Fruit fly (Drosophila melanogaster) whole organism, prepupa: ENCODE measurements around the gene Antdh.

ENCODE experiments used
- CG10631 ChIP-seq: fragments of 200-800 bp; sonication (Bioruptor generic); optimal IDR thresholded peaks from 2 replicates; lab custom pipeline; 2016; ENCODE audit warnings: missing biosample characterization, missing genetic modification characterization
- CG10669 ChIP-seq: fragments of 200-800 bp; sonication (Bioruptor generic); optimal IDR thresholded peaks from 3 replicates; lab custom pipeline; 2018; ENCODE audit warnings: missing biosample characterization, mild to moderate bottlenecking, missing genetic modification characterization, moderate library complexity
- CG11294 ChIP-seq: fragments of 200-800 bp; sonication (Bioruptor generic); IDR thresholded peaks from 2 replicates; pipeline ENCODE4 v1.3.6; 2022; ENCODE audit warnings: missing biosample characterization, missing genetic modification characterization
- CG11762 ChIP-seq: fragments of 200-800 bp; sonication (Bioruptor generic); optimal IDR thresholded peaks from 3 replicates; lab custom pipeline; 2016; ENCODE audit warnings: missing biosample characterization, missing genetic modification characterization; ENCODE audit not compliant: insufficient read depth
- CG11902 ChIP-seq: fragments of 200-800 bp; sonication (Bioruptor generic); optimal IDR thresholded peaks from 3 replicates; lab custom pipeline; 2016; ENCODE audit warnings: missing biosample characterization, missing genetic modification characterization
- CG15336 ChIP-seq: fragments of 200-800 bp; sonication (Bioruptor generic); IDR thresholded peaks from 2 replicates; pipeline ENCODE4 v1.3.6; 2022; ENCODE audit warnings: missing biosample characterization, missing genetic modification characterization
- CG1621 ChIP-seq: fragments of 200-800 bp; sonication (Bioruptor generic); optimal IDR thresholded peaks from 3 replicates; lab custom pipeline; 2018; ENCODE audit warnings: missing biosample characterization, mild to moderate bottlenecking, missing genetic modification characterization
- CG31627 ChIP-seq: fragments of 200-800 bp; sonication (Bioruptor generic); optimal IDR thresholded peaks from 3 replicates; lab custom pipeline; 2016; ENCODE audit warnings: missing biosample characterization, missing genetic modification characterization
- CG34406 ChIP-seq: fragments of 200-800 bp; sonication (Bioruptor generic); optimal IDR thresholded peaks from 3 replicates; lab custom pipeline; 2016; ENCODE audit warnings: missing biosample characterization, missing genetic modification characterization
- CG4318 ChIP-seq: fragments of 200-800 bp; sonication (Bioruptor generic); optimal IDR thresholded peaks from 3 replicates; lab custom pipeline; 2017; ENCODE audit warnings: missing biosample characterization, mild to moderate bottlenecking, missing genetic modification characterization
- CG6163 ChIP-seq: fragments of 200-800 bp; sonication (Bioruptor generic); IDR thresholded peaks from 3 replicates; pipeline ENCODE4 v1.3.6; 2022; ENCODE audit warnings: missing biosample characterization, missing genetic modification characterization
- CG6276 ChIP-seq: fragments of 200-800 bp; sonication (Bioruptor generic); optimal IDR thresholded peaks from 2 replicates; lab custom pipeline; 2017; ENCODE audit warnings: missing biosample characterization, mild to moderate bottlenecking, missing genetic modification characterization
- CG6792 ChIP-seq: fragments of 200-800 bp; sonication (Bioruptor generic); optimal IDR thresholded peaks from 3 replicates; lab custom pipeline; 2016; ENCODE audit warnings: missing biosample characterization, missing genetic modification characterization
- CG6808 ChIP-seq: fragments of 200-800 bp; sonication (Bioruptor generic); optimal IDR thresholded peaks from 3 replicates; lab custom pipeline; 2017; ENCODE audit warnings: missing biosample characterization, missing genetic modification characterization, mild to moderate bottlenecking, moderate library complexity, missing genetic modification reagents
- CG6854 ChIP-seq: fragments of 200-800 bp; sonication (Bioruptor generic); optimal IDR thresholded peaks from 2 replicates; lab custom pipeline; 2017; ENCODE audit warnings: missing biosample characterization, mild to moderate bottlenecking, missing genetic modification characterization
- CG7368 ChIP-seq: fragments of 200-800 bp; sonication (Bioruptor generic); optimal IDR thresholded peaks from 3 replicates; lab custom pipeline; 2016; ENCODE audit warnings: missing biosample characterization, missing genetic modification characterization
- CG8119 ChIP-seq: fragments of 200-800 bp; sonication (Bioruptor generic); IDR thresholded peaks from 3 replicates; pipeline ENCODE4 v1.3.6; 2022; ENCODE audit warnings: missing biosample characterization, missing genetic modification characterization
- CG8632 ChIP-seq: fragments of 200-800 bp; sonication (Bioruptor generic); optimal IDR thresholded peaks from 3 replicates; lab custom pipeline; 2016; ENCODE audit warnings: missing biosample characterization, missing genetic modification characterization
- CG9139 ChIP-seq: fragments of 200-800 bp; sonication (Bioruptor generic); optimal IDR thresholded peaks from 3 replicates; lab custom pipeline; 2017; ENCODE audit warnings: missing biosample characterization, mild to moderate bottlenecking, missing genetic modification characterization
- Eip75B ChIP-seq: fragments of 200-800 bp; sonication (Bioruptor generic); optimal IDR thresholded peaks from 3 replicates; lab custom pipeline; 2016; ENCODE audit warnings: missing biosample characterization, missing genetic modification characterization
- Eip78C ChIP-seq: fragments of 200-800 bp; sonication (Bioruptor generic); peaks from one replicate; lab custom pipeline; 2016; ENCODE audit warnings: missing biosample characterization, missing genetic modification characterization
- Ets21C ChIP-seq: fragments of 200-800 bp; sonication (Bioruptor generic); optimal IDR thresholded peaks from 3 replicates; lab custom pipeline; 2016; ENCODE audit warnings: missing biosample characterization, missing genetic modification characterization
- Ets96B ChIP-seq: fragments of 200-800 bp; optimal IDR thresholded peaks from 2 replicates; lab custom pipeline; 2019; ENCODE audit warnings: missing biosample characterization, mild to moderate bottlenecking, missing genetic modification characterization, moderate library complexity
- Gug ChIP-seq: fragments of 200-800 bp; sonication (Bioruptor generic); IDR thresholded peaks from 2 replicates; pipeline ENCODE4 v1.3.6; 2022; ENCODE audit warnings: missing biosample characterization, missing genetic modification characterization
- Hr38 ChIP-seq: sonication (Bioruptor generic); optimal IDR thresholded peaks from 2 replicates; lab custom pipeline; 2016; ENCODE audit warnings: missing biosample characterization, missing genetic modification characterization
- Hr39 ChIP-seq: fragments of 200-800 bp; sonication (Bioruptor generic); optimal IDR thresholded peaks from 2 replicates; lab custom pipeline; 2016; ENCODE audit warnings: missing biosample characterization, missing genetic modification characterization
- Hr4 ChIP-seq: fragments of 200-800 bp; sonication (Bioruptor generic); optimal IDR thresholded peaks from 3 replicates; lab custom pipeline; 2016; ENCODE audit warnings: missing biosample characterization, missing genetic modification characterization
- Met ChIP-seq: fragments of 200-800 bp; sonication (Bioruptor generic); optimal IDR thresholded peaks from 3 replicates; lab custom pipeline; 2016; ENCODE audit warnings: missing biosample characterization, missing genetic modification characterization
- Smox ChIP-seq: fragments of 200-800 bp; sonication (Bioruptor generic); optimal IDR thresholded peaks from 3 replicates; lab custom pipeline; 2016; ENCODE audit warnings: missing biosample characterization, missing genetic modification characterization
- Sox102F ChIP-seq: fragments of 200-800 bp; sonication (Bioruptor generic); optimal IDR thresholded peaks from 2 replicates; lab custom pipeline; 2016; ENCODE audit warnings: missing biosample characterization, mild to moderate bottlenecking, missing genetic modification characterization
- Sox14 ChIP-seq: fragments of 200-800 bp; sonication (Bioruptor generic); optimal IDR thresholded peaks from 3 replicates; lab custom pipeline; 2016; ENCODE audit warnings: missing biosample characterization, missing genetic modification characterization
- Sox15 ChIP-seq: fragments of 200-800 bp; sonication (Bioruptor generic); optimal IDR thresholded peaks from 3 replicates; lab custom pipeline; 2016; ENCODE audit warnings: missing biosample characterization, missing genetic modification characterization
- acj6 ChIP-seq: fragments of 200-800 bp; sonication (Bioruptor generic); optimal IDR thresholded peaks from 3 replicates; lab custom pipeline; 2016; ENCODE audit warnings: missing biosample characterization, missing genetic modification characterization
- cyc ChIP-seq: fragments of 200-800 bp; sonication (Bioruptor generic); optimal IDR thresholded peaks from 3 replicates; lab custom pipeline; 2016; ENCODE audit warnings: missing biosample characterization, missing genetic modification characterization
- dac ChIP-seq: fragments of 200-800 bp; sonication (Bioruptor generic); optimal IDR thresholded peaks from 2 replicates; lab custom pipeline; 2017; ENCODE audit warnings: missing biosample characterization, mild to moderate bottlenecking, missing genetic modification characterization
- dsx ChIP-seq: fragments of 200-800 bp; optimal IDR thresholded peaks from 3 replicates; lab custom pipeline; 2019; ENCODE audit warnings: missing biosample characterization, mild to moderate bottlenecking, missing genetic modification characterization, moderate library complexity; ENCODE audit not compliant: poor library complexity, severe bottlenecking
- eg ChIP-seq: fragments of 200-800 bp; sonication (Bioruptor generic); IDR thresholded peaks from 3 replicates; pipeline ENCODE4 v1.3.6; 2022; ENCODE audit warnings: missing biosample characterization, missing genetic modification characterization
- esn ChIP-seq: fragments of 200-800 bp; sonication (Bioruptor generic); optimal IDR thresholded peaks from 2 replicates; lab custom pipeline; 2016; ENCODE audit warnings: missing biosample characterization, mild to moderate bottlenecking, missing genetic modification characterization, moderate library complexity
- fd85E ChIP-seq: fragments of 200-800 bp; sonication (Bioruptor generic); optimal IDR thresholded peaks from 3 replicates; lab custom pipeline; 2016; ENCODE audit warnings: missing biosample characterization, missing genetic modification characterization
- net ChIP-seq: fragments of 200-800 bp; sonication (Bioruptor generic); optimal IDR thresholded peaks from 3 replicates; lab custom pipeline; 2016; ENCODE audit warnings: missing biosample characterization, missing genetic modification characterization
- pdm3 ChIP-seq: fragments of 200-800 bp; sonication (Bioruptor generic); optimal IDR thresholded peaks from 3 replicates; lab custom pipeline; 2016; ENCODE audit warnings: missing biosample characterization, missing genetic modification characterization
- salr ChIP-seq, 2 experiments: fragments of 200-800 bp; sonication (Bioruptor generic); optimal IDR thresholded peaks; 3 replicates each; lab custom pipeline; 2016 to 2018; ENCODE audit warnings: missing biosample characterization in 2 of 2, missing genetic modification characterization in 2 of 2, mild to moderate bottlenecking in 1 of 2
- spab ChIP-seq: fragments of 200-800 bp; sonication (Bioruptor generic); optimal IDR thresholded peaks from 2 replicates; lab custom pipeline; 2017; ENCODE audit warnings: missing biosample characterization, mild to moderate bottlenecking, missing genetic modification characterization, missing genetic modification reagents
- ss ChIP-seq, 2 experiments: fragments of 200-800 bp; sonication (Bioruptor generic); optimal IDR thresholded peaks; 2 replicates in 1 of 2; 3 replicates in 1 of 2; lab custom pipeline; 2017 to 2018; ENCODE audit warnings: mild to moderate bottlenecking in 2 of 2, missing biosample characterization in 2 of 2, missing genetic modification characterization in 2 of 2, moderate library complexity in 1 of 2
- topi ChIP-seq: fragments of 200-800 bp; sonication (Bioruptor generic); optimal IDR thresholded peaks from 3 replicates; lab custom pipeline; 2016; ENCODE audit warnings: missing biosample characterization, missing genetic modification characterization
- vri ChIP-seq: fragments of 200-800 bp; sonication (Bioruptor generic); optimal IDR thresholded peaks from 3 replicates; lab custom pipeline; 2016; ENCODE audit warnings: missing biosample characterization, mild to moderate bottlenecking, missing genetic modification characterization

Gene Antdh

DNA sequence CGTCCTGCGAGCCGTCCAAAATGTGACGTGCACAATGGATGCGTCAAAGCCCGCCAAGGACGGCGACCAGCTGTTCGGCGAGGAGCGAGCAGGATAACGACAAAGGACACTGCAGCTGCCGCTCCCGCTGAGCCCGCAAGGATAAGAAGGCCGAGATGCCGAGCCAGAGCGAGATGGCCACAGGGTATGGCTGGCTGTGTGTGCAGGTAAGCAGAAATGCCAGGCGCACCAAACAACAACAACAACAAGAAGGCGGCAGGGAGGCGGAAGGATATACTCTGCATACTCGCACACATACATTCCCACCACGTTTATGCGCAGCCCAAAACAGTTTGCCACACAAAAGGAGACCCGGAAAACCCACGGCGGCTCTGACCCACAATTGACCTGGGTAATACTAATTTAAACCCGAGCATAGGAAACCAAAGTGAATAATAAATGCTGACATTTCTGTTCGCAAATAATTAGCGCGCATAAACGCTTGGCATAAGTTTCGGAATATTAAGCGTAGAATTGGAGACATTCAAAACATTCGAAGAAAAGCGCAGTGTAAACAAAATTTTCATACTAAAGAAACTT, 22.2 kb downstream of the Antdh start (continued):
- TF ChIP-seq CG10669 (GFP tag; lab: Kevin White, UChicago) (peak; percentile 44), Sox102F (GFP tag; lab: Kevin White, UChicago) (peak; percentile 20), Ets96B (tag; lab: Kevin White, UChicago) (peak; percentile 38), acj6 (GFP tag; lab: Kevin White, UChicago) (peak; percentile 50), pdm3 (GFP tag; lab: Kevin White, UChicago) (peak; percentile 37), CG11902 (GFP tag; lab: Kevin White, UChicago) (no peak), Sox15 (no peak), CG10631 (no peak), net (GFP tag; lab: Kevin White, UChicago) (no peak), vri (GFP tag; lab: Kevin White, UChicago) (no peak), Eip75B (GFP tag; lab: Kevin White, UChicago) (peak; percentile 1), esn (GFP tag; lab: Kevin White, UChicago) (peak; percentile 27), Hr39 (peak; percentile 20), Smox (peak; percentile 8), CG4318 (GFP tag; lab: Kevin White, UChicago) (no peak), eg (GFP tag; lab: Robert Waterston, UW) (peak; percentile 76), Hr38 (GFP tag; lab: Kevin White, UChicago) (no peak), Gug (GFP tag; lab: Robert Waterston, UW) (0 out of 2 replicates have a peak, but pooled peaks have one; percentile 9), CG11294 (GFP tag; lab: Robert Waterston, UW) (no peak), Ets21C (GFP tag; lab: Kevin White, UChicago) (no peak), salr (GFP tag; optimal IDR thresholded peaks at IDR 0.05; lab: Kevin White, UChicago) (no peak), ss (GFP tag; optimal IDR thresholded peaks at IDR 0.05; lab: Kevin White, UChicago) (peak in 1 of 2 experiments; percentile 61), CG8119 (GFP tag; lab: Robert Waterston, UW) (peak; percentile 33; the same call in 1 of the 3 replicates), Hr4 (GFP tag; lab: Kevin White, UChicago) (peak; percentile 25), dac (GFP tag; lab: Kevin White, UChicago) (no peak)

DNA sequence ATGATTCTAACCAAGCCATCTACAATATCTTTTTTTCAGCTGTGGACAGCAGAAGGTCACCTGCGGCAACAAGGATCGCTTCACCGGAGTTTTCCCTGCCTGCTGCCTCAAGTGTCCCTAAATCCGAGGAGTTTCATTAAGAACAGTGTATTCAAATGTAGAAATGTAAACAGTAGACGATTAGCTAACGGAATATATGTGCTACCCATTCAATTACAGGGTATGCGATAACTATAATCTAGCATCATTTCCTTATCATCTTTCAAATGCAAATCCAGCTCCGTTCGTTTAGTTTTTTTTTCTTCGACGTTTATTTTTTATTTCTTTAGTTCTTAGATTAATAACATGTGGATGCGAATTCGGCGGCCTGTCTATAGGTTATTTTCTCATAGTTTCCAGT, 24.3 kb downstream of the Antdh start:
- TF ChIP-seq CG6854 (GFP tag; lab: Kevin White, UChicago) (no peak), Smox (no peak), CG7368 (GFP tag; lab: Kevin White, UChicago) (no peak), CG10631 (no peak), CG34406 (GFP tag; lab: Kevin White, UChicago) (no peak), Sox14 (GFP tag; lab: Kevin White, UChicago) (no peak), CG6808 (GFP tag; lab: Kevin White, UChicago) (no peak), CG8632 (no peak), dac (GFP tag; lab: Kevin White, UChicago) (no peak), Hr39 (no peak), CG10669 (GFP tag; lab: Kevin White, UChicago) (no peak), topi (GFP tag; lab: Kevin White, UChicago) (no peak), dsx (GFP tag; lab: Kevin White, UChicago) (no peak), CG15336 (no peak), cyc (GFP tag; lab: Kevin White, UChicago) (no peak), Sox15 (no peak)

DNA sequence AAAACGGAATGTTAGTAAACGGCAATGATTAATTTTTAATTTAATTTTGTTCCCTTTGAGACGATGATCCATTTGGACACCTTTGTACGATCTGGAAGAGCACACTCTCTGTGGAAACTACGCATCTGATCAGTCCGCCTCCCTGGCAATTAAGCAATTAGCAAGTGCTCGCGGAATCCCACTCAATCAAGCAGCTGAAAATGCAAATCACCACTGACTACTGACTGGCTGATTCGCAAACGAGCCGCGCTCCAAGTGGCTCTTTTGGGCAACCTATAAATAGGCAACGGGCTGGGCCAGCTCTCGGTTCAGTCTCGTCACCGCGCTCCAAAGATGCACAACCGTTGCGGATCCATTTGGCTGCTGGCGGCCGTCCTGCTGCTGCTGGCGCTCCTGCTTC, 25.0 kb downstream of the Antdh start, which contains the start of gene CG15201:
Gene CG15201, plus strand, starts transcription at position 301 of the 400 bp plus-strand sequence.
- TF ChIP-seq CG6792 (GFP tag; lab: Kevin White, UChicago) (no peak), CG6276 (GFP tag; lab: Kevin White, UChicago) (no peak), Eip78C (GFP tag; lab: Kevin White, UChicago) (no peak), Met (GFP tag; lab: Kevin White, UChicago) (no peak), CG8119 (GFP tag; lab: Robert Waterston, UW) (no peak), esn (GFP tag; lab: Kevin White, UChicago) (no peak), CG11902 (GFP tag; lab: Kevin White, UChicago) (no peak), spab (GFP tag; lab: Kevin White, UChicago) (no peak), CG9139 (no peak), Hr38 (GFP tag; lab: Kevin White, UChicago) (no peak), acj6 (GFP tag; lab: Kevin White, UChicago) (no peak), eg (GFP tag; lab: Robert Waterston, UW) (no peak), net (GFP tag; lab: Kevin White, UChicago) (no peak), fd85E (GFP tag; lab: Kevin White, UChicago) (no peak), CG1621 (tag; lab: Kevin White, UChicago) (no peak), CG31627 (GFP tag; lab: Kevin White, UChicago) (no peak), Smox (no peak), CG6163 (GFP tag; lab: Robert Waterston, UW) (no peak), CG11762 (no peak), dac (GFP tag; lab: Kevin White, UChicago) (no peak)
